Fruit fly (Drosophila melanogaster) whole organism, embryonic: Measurements from ENCODE around the gene Gyc89Da.

Experiments
- Atf3 ChIP-seq: fragments of 200-800 bp; sonication (Bioruptor generic); optimal IDR thresholded peaks from 3 replicates; lab custom pipeline; 2016; ENCODE audit warnings: missing biosample characterization, missing genetic modification characterization
- Atf6 ChIP-seq: fragments of 200-800 bp; sonication (Bioruptor generic); IDR thresholded peaks from 2 replicates; pipeline ENCODE4 v1.3.6; 2022; ENCODE audit warnings: missing biosample characterization, missing genetic modification characterization
- BEAF-32 ChIP-seq: fragments of 200-800 bp; sonication (Bioruptor generic); optimal IDR thresholded peaks from 3 replicates; lab custom pipeline; 2017; ENCODE audit warnings: missing biosample characterization, missing genetic modification characterization, mild to moderate bottlenecking, moderate library complexity, missing genetic modification reagents
- CG1024 ChIP-seq: fragments of 200-800 bp; sonication (Bioruptor generic); IDR thresholded peaks from 2 replicates; pipeline ENCODE4 v1.3.6; 2022; ENCODE audit warnings: missing biosample characterization, missing genetic modification characterization
- CG11456 ChIP-seq: fragments of 200-800 bp; sonication (Bioruptor generic); IDR thresholded peaks from 3 replicates; pipeline ENCODE4 v1.3.6; 2022; ENCODE audit warnings: missing biosample characterization, missing genetic modification characterization
- CG12155 ChIP-seq: fragments of 200-800 bp; sonication (Bioruptor generic); optimal IDR thresholded peaks from 3 replicates; lab custom pipeline; 2016; ENCODE audit warnings: missing biosample characterization, missing genetic modification characterization
- CG12219 ChIP-seq: fragments of 200-800 bp; sonication (Bioruptor generic); optimal IDR thresholded peaks from 3 replicates; lab custom pipeline; 2018; ENCODE audit warnings: missing biosample characterization, mild to moderate bottlenecking, missing genetic modification characterization
- CG33213 ChIP-seq: fragments of 200-800 bp; sonication (Bioruptor generic); optimal IDR thresholded peaks from 3 replicates; lab custom pipeline; 2016; ENCODE audit warnings: missing biosample characterization, missing genetic modification characterization
- CG3847 ChIP-seq: fragments of 200-800 bp; sonication (Bioruptor generic); IDR thresholded peaks from 2 replicates; pipeline ENCODE4 v1.3.6; 2022; ENCODE audit warnings: missing biosample characterization, missing genetic modification characterization
- CG4617 ChIP-seq: fragments of 200-800 bp; sonication (Bioruptor generic); optimal IDR thresholded peaks from 3 replicates; lab custom pipeline; 2016; ENCODE audit warnings: missing biosample characterization, missing genetic modification characterization, borderline replicate concordance
- CG7372 ChIP-seq: fragments of 200-800 bp; sonication (Bioruptor generic); IDR thresholded peaks from 2 replicates; pipeline ENCODE4 v1.3.6; 2022; ENCODE audit warnings: missing biosample characterization, missing genetic modification characterization
- CG8281 ChIP-seq: fragments of 200-800 bp; sonication (Bioruptor generic); optimal IDR thresholded peaks from 2 replicates; lab custom pipeline; 2018; ENCODE audit warnings: missing biosample characterization, mild to moderate bottlenecking, missing genetic modification characterization, moderate library complexity
- CG9437 ChIP-seq: fragments of 200-800 bp; sonication (Bioruptor generic); optimal IDR thresholded peaks from 2 replicates; lab custom pipeline; 2018; ENCODE audit warnings: missing biosample characterization, mild to moderate bottlenecking, missing genetic modification characterization
- Ets97D ChIP-seq: fragments of 200-800 bp; sonication (Bioruptor generic); optimal IDR thresholded peaks from 3 replicates; lab custom pipeline; 2016; ENCODE audit warnings: missing biosample characterization, missing genetic modification characterization
- H15 ChIP-seq: fragments of 200-800 bp; sonication (Bioruptor generic); IDR thresholded peaks from 3 replicates; pipeline ENCODE4 v1.3.6; 2022; ENCODE audit warnings: missing biosample characterization, missing genetic modification characterization
- HmgZ ChIP-seq: fragments of 200-800 bp; sonication (Bioruptor generic); optimal IDR thresholded peaks from 2 replicates; lab custom pipeline; 2018; ENCODE audit warnings: missing biosample characterization, mild to moderate bottlenecking, missing genetic modification characterization
- MTF-1 ChIP-seq: fragments of 200-800 bp; sonication (Bioruptor generic); optimal IDR thresholded peaks from 2 replicates; lab custom pipeline; 2018; ENCODE audit warnings: missing biosample characterization, mild to moderate bottlenecking, missing genetic modification characterization, borderline replicate concordance
- Meics ChIP-seq: fragments of 200-800 bp; sonication (Bioruptor generic); optimal IDR thresholded peaks from 2 replicates; lab custom pipeline; 2017; ENCODE audit warnings: missing biosample characterization, mild to moderate bottlenecking, missing genetic modification characterization
- Mrtf ChIP-seq: fragments of 200-800 bp; sonication (Bioruptor generic); IDR thresholded peaks from 3 replicates; pipeline ENCODE4 v1.3.6; 2022; ENCODE audit warnings: missing biosample characterization, missing genetic modification characterization
- NC2α ChIP-seq: fragments of 200-800 bp; sonication (Bioruptor generic); optimal IDR thresholded peaks from 2 replicates; lab custom pipeline; 2016; ENCODE audit warnings: missing biosample characterization, missing genetic modification characterization
- Oli ChIP-seq: fragments of 200-800 bp; sonication (Bioruptor generic); optimal IDR thresholded peaks from 2 replicates; lab custom pipeline; 2018; ENCODE audit warnings: missing biosample characterization, mild to moderate bottlenecking, missing genetic modification characterization, moderate library complexity
- Rx ChIP-seq: fragments of 200-800 bp; sonication (Bioruptor generic); IDR thresholded peaks from 2 replicates; pipeline ENCODE4 v1.3.6; 2022; ENCODE audit warnings: missing biosample characterization, missing genetic modification characterization
- Stat92E ChIP-seq, 3 experiments: fragments of >200 bp in 2 of 3; fragments of 200-800 bp in 1 of 3; sonication (Bioruptor generic) in 1 of 3; optimal IDR thresholded peaks; 2 replicates each; lab custom pipeline; 2017 to 2019; ENCODE audit warnings: missing biosample characterization in 3 of 3, missing genetic modification characterization in 3 of 3, mild to moderate bottlenecking in 1 of 3, moderate library complexity in 1 of 3
- Xrp1 ChIP-seq: fragments of 200-800 bp; sonication (Bioruptor generic); IDR thresholded peaks from 2 replicates; pipeline ENCODE4 v1.3.6; 2022; ENCODE audit warnings: missing biosample characterization, missing genetic modification characterization
- YL-1 ChIP-seq: fragments of 200-800 bp; sonication (Bioruptor generic); optimal IDR thresholded peaks from 3 replicates; lab custom pipeline; 2017; ENCODE audit warnings: missing biosample characterization, mild to moderate bottlenecking, missing genetic modification characterization
- ab ChIP-seq: fragments of 200-800 bp; sonication (Bioruptor generic); optimal IDR thresholded peaks from 2 replicates; lab custom pipeline; 2016; ENCODE audit warnings: missing biosample characterization, missing genetic modification characterization
- amos ChIP-seq: fragments of 200-800 bp; sonication (Bioruptor generic); IDR thresholded peaks from 2 replicates; pipeline ENCODE4 v1.3.6; 2022; ENCODE audit warnings: missing biosample characterization, missing genetic modification characterization; ENCODE audit not compliant: partially characterized antibody
- corto ChIP-seq: fragments of 200-800 bp; sonication (Bioruptor generic); optimal IDR thresholded peaks from 2 replicates; lab custom pipeline; 2016; ENCODE audit warnings: missing biosample characterization, mild to moderate bottlenecking, missing genetic modification characterization, moderate library complexity
- croc ChIP-seq: fragments of 200-800 bp; sonication (Bioruptor generic); conservative IDR thresholded peaks from 3 replicates; pipeline ENCODE4 v1.3.6; 2022; ENCODE audit warnings: missing biosample characterization, missing genetic modification characterization
- crp ChIP-seq, 2 experiments: fragments of 200-800 bp; sonication (Bioruptor generic); optimal IDR thresholded peaks; 2 replicates in 1 of 2; 3 replicates in 1 of 2; lab custom pipeline; 2017; ENCODE audit warnings: missing biosample characterization in 2 of 2, missing genetic modification characterization in 2 of 2, mild to moderate bottlenecking in 1 of 2, moderate library complexity in 1 of 2
- cwo ChIP-seq: fragments of 200-800 bp; sonication (Bioruptor generic); optimal IDR thresholded peaks from 3 replicates; lab custom pipeline; 2017; ENCODE audit warnings: missing biosample characterization, missing genetic modification characterization, mild to moderate bottlenecking, moderate library complexity, missing genetic modification reagents
- disco-r ChIP-seq: fragments of 200-800 bp; sonication (Bioruptor generic); optimal IDR thresholded peaks from 2 replicates; lab custom pipeline; 2016; ENCODE audit warnings: missing biosample characterization, missing genetic modification characterization
- gsb ChIP-seq: fragments of 200-800 bp; sonication (Bioruptor generic); IDR thresholded peaks from 2 replicates; pipeline ENCODE4 v1.3.6; 2022; ENCODE audit warnings: missing biosample characterization, missing genetic modification characterization
- ham ChIP-seq: fragments of 200-800 bp; sonication (Bioruptor generic); IDR thresholded peaks from 2 replicates; pipeline ENCODE4 v1.3.6; 2022; ENCODE audit warnings: missing biosample characterization, missing genetic modification characterization
- jigr1 ChIP-seq: fragments of 200-800 bp; sonication (Bioruptor generic); IDR thresholded peaks from 3 replicates; pipeline ENCODE4 v1.3.6; 2022; ENCODE audit warnings: missing biosample characterization, missing genetic modification characterization
- ken ChIP-seq: fragments of 200-800 bp; sonication (Bioruptor generic); IDR thresholded peaks from 3 replicates; pipeline ENCODE4 v1.3.6; 2022; ENCODE audit warnings: missing biosample characterization, missing genetic modification characterization
- knrl ChIP-seq: fragments of 200-800 bp; sonication (Bioruptor generic); IDR thresholded peaks from 3 replicates; pipeline ENCODE4 v1.3.6; 2022; ENCODE audit warnings: missing biosample characterization, missing genetic modification characterization; ENCODE audit not compliant: partially characterized antibody
- lbe ChIP-seq: fragments of 200-800 bp; sonication (Bioruptor generic); optimal IDR thresholded peaks from 2 replicates; lab custom pipeline; 2016; ENCODE audit warnings: missing biosample characterization, mild to moderate bottlenecking, missing genetic modification characterization
- nom ChIP-seq: fragments of 200-800 bp; sonication (Bioruptor generic); optimal IDR thresholded peaks from 2 replicates; lab custom pipeline; 2017; ENCODE audit warnings: missing biosample characterization, missing genetic modification characterization, mild to moderate bottlenecking, moderate library complexity, missing genetic modification reagents
- peb ChIP-seq: fragments of 200-800 bp; sonication (Bioruptor generic); IDR thresholded peaks from 2 replicates; pipeline ENCODE4 v1.3.6; 2022; ENCODE audit warnings: missing biosample characterization, missing genetic modification characterization
- psq ChIP-seq: fragments of 200-800 bp; sonication (Bioruptor generic); optimal IDR thresholded peaks from 2 replicates; lab custom pipeline; 2017; ENCODE audit warnings: missing biosample characterization, missing genetic modification characterization
- pzg ChIP-seq: fragments of 200-800 bp; sonication (Bioruptor generic); optimal IDR thresholded peaks from 3 replicates; lab custom pipeline; 2018; ENCODE audit warnings: missing biosample characterization, mild to moderate bottlenecking, missing genetic modification characterization, moderate library complexity
- run ChIP-seq: fragments of 200-800 bp; sonication (Bioruptor generic); optimal IDR thresholded peaks from 3 replicates; lab custom pipeline; 2018; ENCODE audit warnings: missing biosample characterization, mild to moderate bottlenecking, missing genetic modification characterization
- sima ChIP-seq: fragments of 200-800 bp; sonication (Bioruptor generic); optimal IDR thresholded peaks from 2 replicates; lab custom pipeline; 2016; ENCODE audit warnings: missing biosample characterization, missing genetic modification characterization
- slp2 ChIP-seq: fragments of 200-800 bp; sonication (Bioruptor generic); optimal IDR thresholded peaks from 2 replicates; lab custom pipeline; 2016; ENCODE audit warnings: missing biosample characterization, missing genetic modification characterization
- toy ChIP-seq: fragments of 200-800 bp; sonication (Bioruptor generic); IDR thresholded peaks from 2 replicates; pipeline ENCODE4 v1.3.6; 2022; ENCODE audit warnings: missing biosample characterization, missing genetic modification characterization
- tup ChIP-seq: fragments of 200-800 bp; sonication (Bioruptor generic); optimal IDR thresholded peaks from 2 replicates; lab custom pipeline; 2016; ENCODE audit warnings: missing biosample characterization, mild to moderate bottlenecking, missing genetic modification characterization, moderate library complexity
- zfh1 ChIP-seq: fragments of 200-800 bp; sonication (Bioruptor generic); IDR thresholded peaks from 3 replicates; pipeline ENCODE4 v1.3.6; 2022; ENCODE audit warnings: missing biosample characterization, missing genetic modification characterization
- zfh2 ChIP-seq: fragments of 200-800 bp; sonication (Bioruptor generic); optimal IDR thresholded peaks from 2 replicates; lab custom pipeline; 2016; ENCODE audit warnings: missing biosample characterization, missing genetic modification characterization

The Gyc89Da gene

DNA sequence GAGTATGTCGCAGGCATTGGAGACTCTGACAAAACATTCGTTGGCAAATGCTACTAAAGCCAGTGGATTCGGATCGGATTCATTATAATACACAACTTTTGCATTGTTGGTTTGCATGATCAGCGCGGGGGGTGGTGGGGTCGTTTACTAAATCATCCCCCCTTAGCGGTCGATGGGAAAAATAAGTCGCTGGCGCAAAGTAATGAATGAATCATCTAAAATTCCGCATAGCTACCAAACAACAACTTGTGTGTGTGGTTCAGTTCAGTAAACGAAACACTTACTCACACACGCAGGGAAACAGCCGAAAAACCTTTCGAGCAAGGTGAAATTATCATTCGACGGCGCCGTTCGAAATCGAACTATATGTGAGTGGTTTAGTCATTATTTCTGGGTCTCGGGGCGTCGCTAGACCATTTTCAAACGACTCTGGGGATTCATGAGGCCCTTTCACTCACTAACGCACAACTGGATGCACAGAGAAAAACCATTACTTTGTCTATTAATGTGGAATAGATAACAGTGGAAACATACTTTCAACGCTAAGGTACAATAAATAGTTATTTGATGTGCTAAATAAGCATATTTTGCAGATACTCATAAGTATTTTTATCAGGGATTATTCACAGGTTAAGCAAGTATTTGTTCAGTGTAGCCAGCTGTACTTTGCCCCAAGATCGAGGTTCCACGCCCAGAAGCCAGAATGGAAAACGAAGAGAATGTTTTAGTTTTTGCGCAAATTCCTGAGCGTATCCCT is 23.8 kb upstream of the Gyc89Da start (continued):
- TF ChIP-seq CG8281 (tag; lab: Kevin White, UChicago) (no peak), gsb (peak; percentile 56), CG12219 (GFP tag; lab: Kevin White, UChicago) (peak; percentile 84), Rx (GFP tag; lab: Robert Waterston, UW) (peak; percentile 86), lbe (GFP tag; lab: Kevin White, UChicago) (no peak), toy (GFP tag; lab: Robert Waterston, UW) (peak; percentile 65), CG11456 (GFP tag; lab: Robert Waterston, UW) (peak; percentile 83; the same call in 2 of the 3 replicates), CG7372 (peak; percentile 71; the same call in 1 of the 2 replicates), zfh2 (peak; percentile 65), pzg (GFP tag; lab: Kevin White, UChicago) (no peak), croc (peak; percentile 59), disco-r (peak; percentile 50), CG33213 (GFP tag; lab: Kevin White, UChicago) (peak; percentile 38), MTF-1 (GFP tag; lab: Kevin White, UChicago) (peak; percentile 76), Xrp1 (peak; percentile 91), CG1024 (peak; percentile 78), Oli (tag; lab: Kevin White, UChicago) (peak; percentile 61), run (tag; lab: Kevin White, UChicago) (peak; percentile 35), Ets97D (GFP tag; lab: Kevin White, UChicago) (peak; percentile 31), HmgZ (peak; percentile 73), Mrtf (peak; percentile 68; the same call in 2 of the 3 replicates), slp2 (GFP tag; lab: Kevin White, UChicago) (peak; percentile 37), amos (GFP tag; lab: Robert Waterston, UW) (no peak), tup (GFP tag; lab: Kevin White, UChicago) (peak; percentile 58), ab (GFP tag; lab: Kevin White, UChicago) (no peak), zfh1 (GFP tag; lab: Robert Waterston, UW) (peak; percentile 90), Atf3 (GFP tag; lab: Kevin White, UChicago) (peak; percentile 19), CG4617 (GFP tag; lab: Kevin White, UChicago) (no peak), Atf6 (GFP tag; lab: Robert Waterston, UW) (peak; percentile 57; the same call in 1 of the 2 replicates), BEAF-32 (no peak), corto (GFP tag; lab: Kevin White, UChicago) (no peak), sima (GFP tag; lab: Kevin White, UChicago) (no peak), jigr1 (GFP tag; lab: Robert Waterston, UW) (peak; percentile 6; the same call in 2 of the 3 replicates), Meics (GFP tag; lab: Kevin White, UChicago) (peak; percentile 33), CG12155 (peak; percentile 51), knrl (GFP tag; lab: Robert Waterston, UW) (no peak), ham (GFP tag; lab: Robert Waterston, UW) (peak; percentile 65), YL-1 (no peak), crp (GFP tag; optimal IDR thresholded peaks at IDR 0.05; lab: Kevin White, UChicago) (peak in 1 of 2 experiments; percentile 11), CG3847 (GFP tag; lab: Robert Waterston, UW) (peak; percentile 58), ken (GFP tag; lab: Robert Waterston, UW) (peak; percentile 90), Stat92E (GFP tag; optimal IDR thresholded peaks at IDR 0.05; lab: Kevin White, UChicago) (no peak), NC2α (no peak), H15 (GFP tag; lab: Robert Waterston, UW) (peak; percentile 88), psq (GFP tag; lab: Kevin White, UChicago) (no peak), CG9437 (GFP tag; lab: Kevin White, UChicago) (peak; percentile 76), peb (GFP tag; lab: Robert Waterston, UW) (peak; percentile 76), nom (peak; percentile 90), cwo (peak; percentile 23)
